Worm (Caenorhabditis elegans) whole organism, mixed stage, embryonic: ENCODE measurements around the gene dars-1.

Source experiments
- ces-1 ChIP-seq: fragments of 150-350 bp; optimal IDR thresholded peaks from 2 replicates; lab custom pipeline; 2014; ENCODE audit warnings: missing biosample characterization, missing genetic modification reagents, missing genetic modification characterization
- lin-32 ChIP-seq: fragments of 200-800 bp; sonication (Bioruptor generic); optimal IDR thresholded peaks from 2 replicates; lab custom pipeline; 2018; ENCODE audit warnings: mild to moderate bottlenecking, missing genetic modification characterization, missing compliant biosample characterization
- mep-1 ChIP-seq: fragments of 150-350 bp; optimal IDR thresholded peaks from 2 replicates; lab custom pipeline; 2017; ENCODE audit warnings: missing biosample characterization, missing genetic modification reagents, missing genetic modification characterization, inconsistent platforms
- snpc-4 ChIP-seq: fragments of 150-350 bp; optimal IDR thresholded peaks from 2 replicates; lab custom pipeline; 2014; ENCODE audit warnings: missing biosample characterization, missing genetic modification characterization

- TF ChIP-seq mep-1 (tag; lab: Kevin White, UChicago) (no peak), lin-32 (GFP tag; lab: Kevin White, UChicago) (no peak), ces-1 (no peak), snpc-4 (tag; lab: Kevin White, UChicago) (no peak)
Observed at ce11 chrIII:9490783-9491547, at the start of gene dars-1, which contains the start of gene ctr-9.
